Fruit fly (Drosophila melanogaster): Measurements from ENCODE around the gene CG7341.

CG7341 gene

DNA sequence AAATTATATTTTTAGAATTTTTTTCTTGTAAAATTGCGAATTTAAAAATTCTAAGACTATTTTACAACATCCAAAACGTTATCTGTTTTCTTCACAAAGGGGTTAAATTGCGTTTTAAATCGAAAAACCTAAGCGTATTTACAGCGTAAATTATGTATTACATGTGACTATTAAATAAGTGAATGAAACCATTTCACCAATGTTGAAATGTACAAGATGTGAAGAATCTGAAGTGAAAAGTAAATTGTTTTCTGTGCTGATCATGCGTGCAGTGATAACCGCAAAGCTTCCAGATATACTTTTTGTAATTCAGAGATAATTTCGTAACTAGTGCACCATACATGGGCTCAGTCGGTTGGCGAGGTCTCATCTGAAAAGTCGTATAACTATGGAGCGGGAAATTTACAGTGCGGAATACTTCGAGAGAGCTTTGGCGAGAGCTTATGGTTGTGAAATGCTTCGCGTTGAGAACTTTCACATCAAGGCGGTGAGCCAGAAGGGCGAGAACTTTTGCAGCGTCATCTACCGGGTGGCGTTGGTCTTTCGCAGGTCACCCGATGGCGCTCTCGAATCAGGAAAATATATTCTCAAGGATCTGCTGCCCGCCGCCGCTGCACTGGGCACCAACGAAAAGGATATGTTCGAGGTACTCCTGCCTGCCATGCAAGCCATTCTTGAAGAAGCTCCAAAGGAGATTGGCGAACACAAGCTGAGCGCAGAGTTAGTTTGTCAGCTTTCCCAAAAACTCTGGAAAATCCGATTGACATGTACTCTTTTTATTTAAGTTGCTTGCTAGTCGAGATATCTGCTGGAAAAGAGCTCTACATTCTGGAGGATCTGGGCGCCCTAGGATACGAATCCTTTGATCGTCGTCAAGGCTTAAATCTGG, 1.5 kb downstream of the CG7341 start (continued):
- peak; percentile 73 for TF ChIP-seq CG11504 (tag; optimal IDR thresholded peaks at IDR 0.05)
- no peak for TF ChIP-seq ATbp (GFP tag; optimal IDR thresholded peaks at IDR 0.05)
- peak; percentile 46 for TF ChIP-seq gro (GFP tag; optimal IDR thresholded peaks at IDR 0.05)
- peak; percentile 56 for TF ChIP-seq Sox100B (GFP tag; optimal IDR thresholded peaks at IDR 0.05)
- peak; percentile 77 for TF ChIP-seq dmrt99B (tag; optimal IDR thresholded peaks at IDR 0.05)
- no peak for TF ChIP-seq Stat92E (GFP tag; optimal IDR thresholded peaks at IDR 0.05)
- 0 out of 2 replicates have a peak, but pooled peaks have one; percentile 6 for TF ChIP-seq CG14667 (GFP tag; IDR thresholded peaks at IDR 0.05)
- TF ChIP-seq zfh1 (GFP tag; IDR thresholded peaks at IDR 0.05) = peak; percentile 45; the same call in 1 of the 3 replicates
- peak; percentile 8 for TF ChIP-seq BtbVII (GFP tag; optimal IDR thresholded peaks at IDR 0.05)
- TF ChIP-seq schlank (tag; optimal IDR thresholded peaks at IDR 0.05) = no peak
- TF ChIP-seq toy (GFP tag; IDR thresholded peaks at IDR 0.05) = peak; percentile 41; the same call in 1 of the 2 replicates
- TF ChIP-seq Rfx (GFP tag; IDR thresholded peaks at IDR 0.05) = peak; percentile 79
- TF ChIP-seq E2f1 (GFP tag; IDR thresholded peaks at IDR 0.05) = 0 out of 2 replicates have a peak, but pooled peaks have one; percentile 15
- peak; percentile 79 for TF ChIP-seq Awh (GFP tag; IDR thresholded peaks at IDR 0.05)
- no peak for TF ChIP-seq CG11696 (GFP tag; IDR thresholded peaks at IDR 0.05)
- TF ChIP-seq gem (tag; optimal IDR thresholded peaks at IDR 0.05) = peak; percentile 77
- peak; percentile 26; the same call in 1 of the 2 replicates for TF ChIP-seq CG17328 (GFP tag; IDR thresholded peaks at IDR 0.05)
- TF ChIP-seq CG18619 (GFP tag; optimal IDR thresholded peaks at IDR 0.05) = peak; percentile 15
- peak; percentile 25 for TF ChIP-seq CG17385 (GFP tag; optimal IDR thresholded peaks at IDR 0.05)
- TF ChIP-seq Dip3 (GFP tag; optimal IDR thresholded peaks at IDR 0.05) = no peak
- peak; percentile 15; the same call in 1 of the 3 replicates for TF ChIP-seq CG14050 (GFP tag; IDR thresholded peaks at IDR 0.05)
- peak; percentile 6 for TF ChIP-seq ash1 (GFP tag; optimal IDR thresholded peaks at IDR 0.05)
- TF ChIP-seq CG18476 (GFP tag; optimal IDR thresholded peaks at IDR 0.05) = no peak
- TF ChIP-seq seq (GFP tag; IDR thresholded peaks at IDR 0.05) = peak; percentile 75
- TF ChIP-seq sqz (GFP tag; optimal IDR thresholded peaks at IDR 0.05) = peak; percentile 1
- TF ChIP-seq CG6854 (GFP tag; optimal IDR thresholded peaks at IDR 0.05) = peak; percentile 57
- no peak for TF ChIP-seq BEAF-32 (GFP tag; optimal IDR thresholded peaks at IDR 0.05)
- peak; percentile 57 for TF ChIP-seq CG10209 (GFP tag; optimal IDR thresholded peaks at IDR 0.05)
- peak; percentile 70 for TF ChIP-seq H15 (GFP tag; IDR thresholded peaks at IDR 0.05)
- peak; percentile 20 for TF ChIP-seq CG2116 (GFP tag; optimal IDR thresholded peaks at IDR 0.05)
- TF ChIP-seq CG2678 (tag; optimal IDR thresholded peaks at IDR 0.05) = peak; percentile 77
- TF ChIP-seq CG8290 (GFP tag; optimal IDR thresholded peaks at IDR 0.05) = peak; percentile 10
- TF ChIP-seq CG8290 (tag; optimal IDR thresholded peaks at IDR 0.05) = peak in 1 of 2 experiments; percentile 80
- peak; percentile 62 for TF ChIP-seq CG7839 (tag; optimal IDR thresholded peaks at IDR 0.05)
- 0 out of 2 replicates have a peak, but pooled peaks have one; percentile 26 for TF ChIP-seq Taf1 (GFP tag; IDR thresholded peaks at IDR 0.05)
- no peak for TF ChIP-seq Sin3A (optimal IDR thresholded peaks at IDR 0.05)
- TF ChIP-seq fd3F (GFP tag; optimal IDR thresholded peaks at IDR 0.05) = peak; percentile 22
- TF ChIP-seq pita (GFP tag; optimal IDR thresholded peaks at IDR 0.05) = peak; percentile 5
- no peak for TF ChIP-seq Elba2 (GFP tag; optimal IDR thresholded peaks at IDR 0.05)
- peak; percentile 21 for TF ChIP-seq CG30403 (GFP tag; optimal IDR thresholded peaks at IDR 0.05)
- TF ChIP-seq odd (GFP tag; optimal IDR thresholded peaks at IDR 0.05) = no peak
- peak; percentile 7 for TF ChIP-seq CG16863 (GFP tag; optimal IDR thresholded peaks at IDR 0.05)
- TF ChIP-seq CG9797 (GFP tag; optimal IDR thresholded peaks at IDR 0.05) = no peak
- TF ChIP-seq Nf-YB (GFP tag; optimal IDR thresholded peaks at IDR 0.05) = peak; percentile 15
- TF ChIP-seq D19B (GFP tag; optimal IDR thresholded peaks at IDR 0.05) = no peak
- peak; percentile 8 for TF ChIP-seq Lhr (GFP tag; optimal IDR thresholded peaks at IDR 0.05)
- peak; percentile 58; the same call in 1 of the 2 replicates for TF ChIP-seq CG14014 (GFP tag; IDR thresholded peaks at IDR 0.05)
- no peak for TF ChIP-seq Nf-YC (tag; optimal IDR thresholded peaks at IDR 0.05)

All from whole organism, embryonic.